Fruit fly (Drosophila melanogaster): ENCODE measurements around the gene Kat60.

Gene Kat60

DNA sequence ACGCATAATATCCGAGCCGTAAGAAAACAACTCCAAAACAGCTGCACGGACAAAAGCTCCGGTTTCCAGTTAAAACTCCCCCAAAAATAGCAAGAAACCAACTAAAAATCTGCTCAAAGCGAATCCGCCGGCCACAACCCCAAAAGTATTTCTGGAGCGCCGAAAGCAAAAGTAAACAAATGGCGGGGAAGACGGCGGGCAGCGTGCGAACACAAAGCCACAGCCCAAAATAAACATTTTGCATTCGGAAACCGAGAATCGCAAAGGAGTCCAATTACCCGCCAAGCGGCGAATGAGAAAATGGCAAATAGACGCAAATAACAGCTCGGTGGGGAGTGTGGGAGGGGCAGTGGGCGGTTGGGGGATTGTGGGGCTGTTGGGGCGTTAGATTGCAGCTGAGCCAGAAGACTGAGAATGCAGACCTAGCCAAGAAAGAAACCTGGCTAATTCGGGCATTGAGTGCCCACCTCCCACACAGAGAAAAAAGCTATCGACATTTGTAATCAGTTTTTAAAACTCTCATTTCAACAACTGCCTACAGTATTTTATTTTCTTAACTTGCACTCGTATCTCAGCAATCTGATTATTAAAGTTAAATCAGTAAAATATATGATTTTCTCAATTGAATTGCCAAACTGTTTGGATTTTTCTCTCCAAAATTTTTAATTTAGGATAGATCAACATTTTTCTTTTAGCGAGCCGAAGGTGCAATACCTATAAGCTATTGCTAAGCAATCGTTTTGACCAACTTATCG, 17.7 kb downstream of the Kat60 start (continued):
- no peak for TF ChIP-seq esn (GFP tag; optimal IDR thresholded peaks at IDR 0.05)
- no peak for TF ChIP-seq achi (GFP tag; optimal IDR thresholded peaks at IDR 0.05)
- TF ChIP-seq Eip75B (GFP tag; optimal IDR thresholded peaks at IDR 0.05), result no peak

- TF ChIP-seq Hr4 (GFP tag; optimal IDR thresholded peaks at IDR 0.05) (no peak), CG6163 (GFP tag; IDR thresholded peaks at IDR 0.05) (peak; percentile 13; the same call in 1 of the 3 replicates), ss (GFP tag; optimal IDR thresholded peaks at IDR 0.05) (peak; percentile 48 to 54), CG6854 (GFP tag; optimal IDR thresholded peaks at IDR 0.05) (peak; percentile 15), CG6808 (GFP tag; optimal IDR thresholded peaks at IDR 0.05) (peak; percentile 23), dsx (GFP tag; optimal IDR thresholded peaks at IDR 0.05; ENCODE audit: poor library complexity, severe bottlenecking) (peak; percentile 27), CG7368 (GFP tag; optimal IDR thresholded peaks at IDR 0.05) (no peak), eg (GFP tag; IDR thresholded peaks at IDR 0.05) (0 out of 3 replicates have a peak, but pooled peaks have one; percentile 19), CG6792 (GFP tag; optimal IDR thresholded peaks at IDR 0.05) (no peak), CG1621 (tag; optimal IDR thresholded peaks at IDR 0.05) (peak; percentile 73)
These were observed 18.7 kb downstream of the Kat60 start for dm6 chr3R:5213309-5213708.

dm6 chr3R:5212759-5213053, 19.3 kb downstream of the Kat60 start:
- TF ChIP-seq CG3032 (tag; optimal IDR thresholded peaks at IDR 0.05), result no peak

DNA sequence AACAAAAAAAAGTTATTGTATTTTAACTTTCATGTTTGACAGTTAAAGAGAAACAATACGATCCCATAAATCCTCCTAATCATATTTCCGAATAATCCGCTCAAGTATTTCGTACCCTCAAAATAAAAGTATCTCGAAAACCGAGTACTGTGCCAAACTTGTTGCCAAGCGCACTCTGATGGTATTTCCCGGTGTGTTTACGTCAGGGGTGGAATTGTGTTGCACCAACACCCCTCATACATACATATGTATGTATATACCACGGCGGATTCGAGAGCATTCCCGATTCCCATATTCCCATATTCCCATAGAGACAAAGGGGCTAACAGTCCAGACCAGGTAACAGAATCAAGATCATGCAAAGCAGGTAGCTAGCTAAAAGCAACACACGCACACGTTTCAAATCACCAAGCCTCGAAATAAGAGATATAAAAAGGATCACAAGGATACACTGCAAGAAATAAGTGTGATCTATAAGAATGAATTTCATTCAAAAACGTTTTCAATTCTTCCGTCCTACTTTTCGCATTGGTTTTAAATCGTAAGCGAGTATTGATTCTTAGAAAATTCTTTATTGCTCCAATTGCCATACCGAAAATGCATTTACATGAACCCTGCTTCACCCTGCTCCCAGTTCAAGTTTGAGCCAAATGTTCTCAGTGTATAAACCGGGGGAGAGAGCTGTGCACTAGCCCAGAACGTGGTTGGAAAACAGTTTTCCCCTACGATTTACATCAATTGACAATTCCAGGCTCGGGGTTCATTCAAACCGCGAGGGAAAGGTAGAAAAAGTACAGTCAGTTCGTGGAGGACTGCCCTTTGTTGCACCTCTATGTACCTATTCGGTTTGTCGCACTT, 19.9 kb downstream of the Kat60 start:
- TF ChIP-seq CG7368 (GFP tag; optimal IDR thresholded peaks at IDR 0.05) (no peak), Blimp-1 (GFP tag; optimal IDR thresholded peaks at IDR 0.05) (no peak), ss (GFP tag; optimal IDR thresholded peaks at IDR 0.05) (peak; percentile 65 to 69), CG6854 (GFP tag; optimal IDR thresholded peaks at IDR 0.05) (no peak), CG6808 (GFP tag; optimal IDR thresholded peaks at IDR 0.05) (peak; percentile 72), CG15336 (GFP tag; IDR thresholded peaks at IDR 0.05) (0 out of 2 replicates have a peak, but pooled peaks have one; percentile 35), Gug (GFP tag; IDR thresholded peaks at IDR 0.05) (0 out of 2 replicates have a peak, but pooled peaks have one; percentile 16), CG32006 (GFP tag; optimal IDR thresholded peaks at IDR 0.05) (peak; percentile 52), Hr4 (GFP tag; optimal IDR thresholded peaks at IDR 0.05) (peak; percentile 10), CG11294 (GFP tag; IDR thresholded peaks at IDR 0.05) (no peak), achi (GFP tag; optimal IDR thresholded peaks at IDR 0.05) (peak; percentile 43), Lpt (GFP tag; optimal IDR thresholded peaks at IDR 0.05) (no peak), CG11902 (GFP tag; optimal IDR thresholded peaks at IDR 0.05) (no peak), Eip75B (GFP tag; optimal IDR thresholded peaks at IDR 0.05) (peak; percentile 71), topi (GFP tag; optimal IDR thresholded peaks at IDR 0.05) (peak; percentile 23), spab (GFP tag; optimal IDR thresholded peaks at IDR 0.05) (peak; percentile 49), CG6163 (GFP tag; IDR thresholded peaks at IDR 0.05) (peak; percentile 28; the same call in 1 of the 3 replicates), Met (GFP tag; optimal IDR thresholded peaks at IDR 0.05) (peak; percentile 26), CG8319 (GFP tag; optimal IDR thresholded peaks at IDR 0.05) (no peak), acj6 (GFP tag; optimal IDR thresholded peaks at IDR 0.05) (peak; percentile 41), pdm3 (GFP tag; optimal IDR thresholded peaks at IDR 0.05) (peak; percentile 49), CG3032 (tag; optimal IDR thresholded peaks at IDR 0.05) (peak; percentile 65), salr (GFP tag; optimal IDR thresholded peaks at IDR 0.05) (peak in 1 of 2 experiments; percentile 20), CG10669 (GFP tag; optimal IDR thresholded peaks at IDR 0.05) (peak; percentile 63), fd59A (GFP tag; optimal IDR thresholded peaks at IDR 0.05) (peak; percentile 56), CG9139 (GFP tag; optimal IDR thresholded peaks at IDR 0.05) (peak; percentile 18), Sox14 (GFP tag; optimal IDR thresholded peaks at IDR 0.05) (peak; percentile 65), CG8119 (GFP tag; IDR thresholded peaks at IDR 0.05) (0 out of 3 replicates have a peak, but pooled peaks have one; percentile 39), CG11762 (GFP tag; optimal IDR thresholded peaks at IDR 0.05; ENCODE audit: insufficient read depth) (peak; percentile 18), Sox15 (GFP tag; optimal IDR thresholded peaks at IDR 0.05) (no peak), esn (GFP tag; optimal IDR thresholded peaks at IDR 0.05) (peak; percentile 37), svp (GFP tag) (peak; percentile 79), Eip93F (GFP tag; optimal IDR thresholded peaks at IDR 0.05) (no peak), vri (GFP tag; optimal IDR thresholded peaks at IDR 0.05) (no peak), Ets21C (GFP tag; optimal IDR thresholded peaks at IDR 0.05) (no peak), dac (GFP tag; optimal IDR thresholded peaks at IDR 0.05) (no peak)

All from whole organism, prepupa.